Worm (Caenorhabditis elegans): Measurements from ENCODE around the gene E01G4.6.

DNA sequence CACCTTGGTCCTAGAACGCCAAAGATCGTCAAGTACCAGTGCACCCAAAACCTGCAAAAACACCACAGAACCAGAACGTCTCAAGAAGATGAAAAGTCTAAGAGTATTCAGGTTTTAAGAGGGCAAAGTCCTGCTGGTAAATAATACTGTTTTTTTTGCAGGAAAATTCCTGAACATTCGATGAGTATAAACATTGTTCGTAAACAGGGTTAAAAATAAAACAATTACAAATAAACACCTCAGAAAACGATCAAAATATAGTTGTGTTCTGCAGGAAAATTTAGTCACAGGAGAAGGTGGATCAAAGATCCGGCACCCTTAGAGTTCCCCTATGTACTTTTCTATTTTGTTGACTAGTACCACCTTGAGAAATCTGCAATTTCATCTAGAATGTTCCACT is 11.6 kb upstream of the E01G4.6 start:
- TF ChIP-seq ces-1 (GFP tag; optimal IDR thresholded peaks at IDR 0.05), result no peak
- TF ChIP-seq nhr-237 (tag; optimal IDR thresholded peaks at IDR 0.05), result no peak
- TF ChIP-seq sptf-1 (tag; optimal IDR thresholded peaks at IDR 0.05), result no peak
- no peak for TF ChIP-seq lin-13 (tag; optimal IDR thresholded peaks at IDR 0.05)
- no peak for TF ChIP-seq pha-4 (tag; optimal IDR thresholded peaks at IDR 0.05)
- TF ChIP-seq nhr-12 (tag; optimal IDR thresholded peaks at IDR 0.05), result no peak
